Worm (Caenorhabditis elegans): ENCODE measurements around the gene Y32F6B.1.

Gene Y32F6B.1

DNA sequence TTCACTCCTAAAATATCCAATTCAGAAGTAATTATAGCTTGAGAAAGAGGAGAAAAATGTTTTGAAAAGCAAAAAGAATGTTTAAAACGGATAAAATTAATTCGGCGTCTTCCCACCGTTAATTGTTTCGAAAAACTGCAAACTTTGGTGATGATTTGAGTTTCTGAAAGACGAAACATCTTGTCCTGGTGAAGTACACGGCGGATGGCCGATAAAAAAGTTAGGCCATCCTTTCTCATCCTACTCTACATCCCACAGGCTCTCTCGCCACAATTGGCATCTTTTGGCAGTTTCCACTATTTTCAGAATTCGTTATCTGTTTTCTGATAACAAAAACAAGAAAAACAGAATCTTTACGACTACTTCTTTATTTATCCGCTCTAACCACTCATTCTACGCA, 41.4 kb upstream of the Y32F6B.1 start, which contains the start of the genes C35A5.8 and hda-11:
Gene C35A5.8 (minus strand): TSS at position 7 of the 400 bp plus-strand sequence.
Gene hda-11 (plus strand): TSS at position 283 of the 400 bp plus-strand sequence.
- TF ChIP-seq B0261.1 (tag; optimal IDR thresholded peaks at IDR 0.05) (no peak), F55B11.4 (tag; optimal IDR thresholded peaks at IDR 0.05; ENCODE audit: borderline replicate concordance, insufficient read depth) (no peak), mel-28 (tag; optimal IDR thresholded peaks at IDR 0.05; ENCODE audit: borderline replicate concordance) (no peak), dox-1 (GFP tag; IDR thresholded peaks at IDR 0.05) (peak; percentile 82), lsy-27 (tag; optimal IDR thresholded peaks at IDR 0.05; ENCODE audit: borderline replicate concordance, insufficient read depth) (no peak), ccch-3 (GFP tag; optimal IDR thresholded peaks at IDR 0.05) (peak; percentile 43), fkh-3 (tag; optimal IDR thresholded peaks at IDR 0.05) (no peak), let-526 (GFP tag; IDR thresholded peaks at IDR 0.05) (peak; percentile 40; the same call in 1 of the 2 replicates), F39B2.1 (GFP tag; IDR thresholded peaks at IDR 0.05) (no peak), ceh-27 (GFP tag; optimal IDR thresholded peaks at IDR 0.05) (peak; percentile 85), tbp1 (GFP tag; optimal IDR thresholded peaks at IDR 0.05) (no peak), bed-1 (GFP tag; IDR thresholded peaks at IDR 0.05) (no peak), egl-44 (GFP tag; IDR thresholded peaks at IDR 0.05) (no peak), ztf-25 (GFP tag; IDR thresholded peaks at IDR 0.05) (no peak), C06A6.2 (GFP tag; conservative IDR thresholded peaks at IDR 0.05) (no peak), nfyb-1 (GFP tag; IDR thresholded peaks at IDR 0.05) (no peak), hmg-1.2 (GFP tag; IDR thresholded peaks at IDR 0.05) (peak; percentile 67; the same call in 1 of the 2 replicates), ztf-6 (GFP tag; IDR thresholded peaks at IDR 0.05) (no peak), dpff-1 (tag; optimal IDR thresholded peaks at IDR 0.05) (no peak), ztf-3 (GFP tag; optimal IDR thresholded peaks at IDR 0.05) (no peak), snpc-1.3 (tag; optimal IDR thresholded peaks at IDR 0.05; ENCODE audit: insufficient read depth) (no peak), F52B5.7 (tag; optimal IDR thresholded peaks at IDR 0.05) (no peak), rcor-1 (GFP tag; IDR thresholded peaks at IDR 0.05) (peak; percentile 86), snpc-1.1 (tag; optimal IDR thresholded peaks at IDR 0.05; ENCODE audit: insufficient read depth) (no peak), hlh-12 (tag; optimal IDR thresholded peaks at IDR 0.05) (no peak), efl-1 (GFP tag; optimal IDR thresholded peaks at IDR 0.05) (no peak), Y95B8A.8 (GFP tag; IDR thresholded peaks at IDR 0.05) (no peak), K12H6.12 (tag; optimal IDR thresholded peaks at IDR 0.05) (peak; percentile 38), lir-1 (GFP tag; conservative IDR thresholded peaks at IDR 0.05) (peak; percentile 75), pha-4 (tag; optimal IDR thresholded peaks at IDR 0.05) (no peak), rpc-1 (optimal IDR thresholded peaks at IDR 0.05) (no peak), rpc-1 (tag; optimal IDR thresholded peaks at IDR 0.05) (no peak), bed-2 (GFP tag; IDR thresholded peaks at IDR 0.05) (peak; percentile 54; the same call in 1 of the 2 replicates), atf-7 (tag; optimal IDR thresholded peaks at IDR 0.05) (peak; percentile 36), chd-7 (tag; optimal IDR thresholded peaks at IDR 0.05) (no peak), hsf-1 (GFP tag; IDR thresholded peaks at IDR 0.05) (no peak), lin-54 (GFP tag; optimal IDR thresholded peaks at IDR 0.05) (peak; percentile 42), hmg-20 (GFP tag; IDR thresholded peaks at IDR 0.05) (0 out of 2 replicates have a peak, but pooled peaks have one; percentile 7), B0035.1 (tag; optimal IDR thresholded peaks at IDR 0.05) (no peak), unc-62 (GFP tag; optimal IDR thresholded peaks at IDR 0.05) (no peak), F49E8.2 (tag; optimal IDR thresholded peaks at IDR 0.05; ENCODE audit: insufficient read depth) (no peak), T07F8.4 (tag; optimal IDR thresholded peaks at IDR 0.05) (no peak), ama-1 (optimal IDR thresholded peaks at IDR 0.05) (no peak), ama-1 (GFP tag; optimal IDR thresholded peaks at IDR 0.05) (no peak), ceh-91 (GFP tag; IDR thresholded peaks at IDR 0.05) (peak; percentile 11; the same call in 1 of the 2 replicates), ztf-28 (GFP tag; IDR thresholded peaks at IDR 0.05) (no peak), nfya-2 (GFP tag; IDR thresholded peaks at IDR 0.05) (no peak), attf-6 (GFP tag; IDR thresholded peaks at IDR 0.05) (no peak), athp-1 (tag; optimal IDR thresholded peaks at IDR 0.05) (no peak), zfh-2 (GFP tag; conservative IDR thresholded peaks at IDR 0.05) (no peak)

All from whole organism, young adult.